Worm (Caenorhabditis elegans): ENCODE data around the gene H01M10.2.

H01M10.2 gene

DNA sequence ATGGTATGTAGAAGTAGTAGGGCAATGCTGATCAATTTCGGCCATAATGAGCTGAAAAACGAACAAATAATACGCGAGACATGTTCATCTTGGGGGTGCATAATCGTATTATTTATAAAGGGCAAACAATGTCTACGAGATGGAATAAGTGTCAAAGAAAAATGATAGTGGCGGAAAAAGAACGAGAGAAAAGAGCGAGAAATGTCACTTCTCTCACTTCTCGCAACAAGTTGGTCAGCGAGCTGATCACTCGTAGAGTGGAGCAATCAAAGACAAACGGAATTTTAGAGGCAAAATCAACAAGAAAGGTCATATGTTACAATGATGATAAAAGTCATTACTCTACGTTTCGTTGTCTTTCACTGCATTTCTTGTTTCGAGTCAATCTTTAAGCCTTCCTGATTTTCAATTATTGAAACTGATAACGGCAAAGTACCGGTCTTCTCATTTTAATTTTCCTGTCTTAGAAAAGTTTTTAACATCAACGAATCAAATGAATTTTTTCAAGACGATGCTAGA lies 44.5 kb downstream of the H01M10.2 start, which contains the start of gene F52H2.3:
Gene F52H2.3 (minus strand): TSS at position 51 of the 519 bp plus-strand sequence.
- peak; percentile 17 for TF ChIP-seq atf-7 (tag; optimal IDR thresholded peaks at IDR 0.05)
- TF ChIP-seq ceh-58 (GFP tag; IDR thresholded peaks at IDR 0.05) = no peak
- 0 out of 2 replicates have a peak, but pooled peaks have one; percentile 46 for TF ChIP-seq nfyb-1 (GFP tag; IDR thresholded peaks at IDR 0.05)
- TF ChIP-seq akir-1 (GFP tag; optimal IDR thresholded peaks at IDR 0.05) = no peak
- TF ChIP-seq snpc-1.1 (tag; optimal IDR thresholded peaks at IDR 0.05; ENCODE audit: insufficient read depth) = no peak
- peak; percentile 87 for TF ChIP-seq nhr-80 (tag; optimal IDR thresholded peaks at IDR 0.05)
- no peak for TF ChIP-seq cebp-1 (GFP tag; IDR thresholded peaks at IDR 0.05)
- peak; percentile 16 for TF ChIP-seq cebp-1 (tag; optimal IDR thresholded peaks at IDR 0.05)

DNA sequence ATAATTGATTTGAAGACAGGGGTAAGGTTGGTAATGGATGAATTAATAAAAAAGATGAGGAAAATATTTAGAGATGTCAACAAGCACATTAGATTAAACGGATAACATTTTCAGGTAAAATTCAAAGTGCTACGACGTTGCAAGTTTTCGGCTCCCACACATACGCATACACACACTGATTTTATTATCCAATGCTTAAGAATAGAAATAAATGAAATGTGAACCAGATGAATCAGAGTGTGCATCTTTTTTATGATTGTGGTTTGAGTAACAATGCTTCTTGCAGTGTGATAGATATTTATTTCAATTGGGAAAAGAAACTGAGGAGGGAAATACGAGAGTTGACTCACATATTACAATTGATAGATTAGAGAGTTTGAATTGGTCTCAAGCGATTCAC lies 46.8 kb downstream of the H01M10.2 start:
- TF ChIP-seq F57A8.1 (GFP tag; optimal IDR thresholded peaks at IDR 0.05) (no peak), attf-3 (GFP tag; conservative IDR thresholded peaks at IDR 0.05) (no peak), fkh-3 (tag; optimal IDR thresholded peaks at IDR 0.05) (no peak), egl-44 (GFP tag; IDR thresholded peaks at IDR 0.05) (no peak), F10E7.11 (tag; optimal IDR thresholded peaks at IDR 0.05) (no peak), nhr-27 (tag; optimal IDR thresholded peaks at IDR 0.05) (no peak)

- TF ChIP-seq let-526 (GFP tag; IDR thresholded peaks at IDR 0.05) (0 out of 2 replicates have a peak, but pooled peaks have one; percentile 5), nhr-179 (tag; optimal IDR thresholded peaks at IDR 0.05) (no peak), nhr-90 (tag; optimal IDR thresholded peaks at IDR 0.05) (no peak), sptf-2 (GFP tag; optimal IDR thresholded peaks at IDR 0.05) (no peak), lin-40 (tag; optimal IDR thresholded peaks at IDR 0.05) (peak; percentile 54), ceh-79 (tag; optimal IDR thresholded peaks at IDR 0.05) (no peak), ztf-28 (GFP tag; IDR thresholded peaks at IDR 0.05) (no peak), efl-1 (GFP tag; optimal IDR thresholded peaks at IDR 0.05) (no peak), dpff-1 (tag; optimal IDR thresholded peaks at IDR 0.05) (no peak), C17E4.6 (GFP tag; IDR thresholded peaks at IDR 0.05) (no peak), C06A6.2 (GFP tag; conservative IDR thresholded peaks at IDR 0.05) (no peak), madf-8 (GFP tag; conservative IDR thresholded peaks at IDR 0.05) (no peak), fkh-3 (tag; optimal IDR thresholded peaks at IDR 0.05) (no peak), nhr-120 (GFP tag; IDR thresholded peaks at IDR 0.05) (no peak), somi-1 (GFP tag; optimal IDR thresholded peaks at IDR 0.05) (peak; percentile 18), F57A8.1 (GFP tag; optimal IDR thresholded peaks at IDR 0.05) (no peak), nfya-1 (tag; optimal IDR thresholded peaks at IDR 0.05; ENCODE audit: borderline replicate concordance, insufficient read depth) (no peak), atf-7 (tag; optimal IDR thresholded peaks at IDR 0.05) (peak; percentile 17), ztf-6 (GFP tag; IDR thresholded peaks at IDR 0.05) (no peak), F52B5.7 (tag; optimal IDR thresholded peaks at IDR 0.05) (no peak), zim-3 (tag; optimal IDR thresholded peaks at IDR 0.05) (no peak), F33H1.4 (GFP tag; IDR thresholded peaks at IDR 0.05) (no peak), F55B11.4 (tag; optimal IDR thresholded peaks at IDR 0.05; ENCODE audit: borderline replicate concordance, insufficient read depth) (no peak), bed-1 (GFP tag; IDR thresholded peaks at IDR 0.05) (no peak), ets-4 (GFP tag; optimal IDR thresholded peaks at IDR 0.05) (no peak), let-607 (tag; optimal IDR thresholded peaks at IDR 0.05) (no peak), zfh-2 (GFP tag; conservative IDR thresholded peaks at IDR 0.05) (peak; percentile 95), T07F8.4 (tag; optimal IDR thresholded peaks at IDR 0.05) (no peak), egl-18 (GFP tag; IDR thresholded peaks at IDR 0.05) (0 out of 2 replicates have a peak, but pooled peaks have one; percentile 26), mxl-1 (tag; optimal IDR thresholded peaks at IDR 0.05) (no peak), ztf-3 (GFP tag; optimal IDR thresholded peaks at IDR 0.05) (no peak), snpc-4 (GFP tag; optimal IDR thresholded peaks at IDR 0.05) (no peak), snpc-4 (tag; optimal IDR thresholded peaks at IDR 0.05) (peak in 2 of 4 experiments; percentile 4 to 15), hlh-12 (tag; optimal IDR thresholded peaks at IDR 0.05) (no peak)
Measured at ce11 chrX:2536246-2536772, 49.2 kb downstream of the H01M10.2 start.
